Worm (Caenorhabditis elegans): ENCODE results near the gene fbxa-76.

fbxa-76 gene

DNA sequence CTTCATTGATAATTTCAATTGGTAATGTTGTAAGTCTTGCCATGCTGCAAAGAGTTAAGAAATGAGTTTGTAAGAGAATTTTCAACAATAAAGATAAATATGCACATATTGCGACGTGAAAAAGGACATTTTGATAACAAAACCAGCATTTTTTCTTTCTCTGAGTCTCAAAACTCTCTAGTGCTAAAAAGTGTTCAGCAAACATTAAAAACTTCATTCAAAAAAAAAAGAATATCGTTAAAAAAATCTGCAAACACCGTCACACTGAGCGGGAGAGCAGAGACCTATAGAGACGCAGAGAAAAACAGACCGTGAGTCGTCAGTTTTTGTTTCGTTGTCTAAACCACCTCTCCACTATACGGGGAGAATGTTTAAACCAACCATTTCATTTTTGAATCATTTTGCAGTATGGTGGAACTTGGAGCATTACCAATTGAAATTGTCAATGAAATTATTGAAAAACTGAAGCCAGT, at the start of gene fbxa-76, which contains the start of gene fbxa-77:
Gene fbxa-76 (minus strand): TSS at position 51 of the 473 bp plus-strand sequence.
Gene fbxa-77 (plus strand): TSS at position 365 of the 473 bp plus-strand sequence.
- TF ChIP-seq aha-1 (tag; optimal IDR thresholded peaks at IDR 0.05) (no peak), fos-1 (tag; optimal IDR thresholded peaks at IDR 0.05) (no peak), lir-3 (tag; optimal IDR thresholded peaks at IDR 0.05; ENCODE audit: poor library complexity) (no peak), pag-3 (tag; optimal IDR thresholded peaks at IDR 0.05; ENCODE audit: borderline replicate concordance, insufficient read depth) (no peak), C04F5.9 (tag; optimal IDR thresholded peaks at IDR 0.05) (no peak), elt-2 (tag; optimal IDR thresholded peaks at IDR 0.05) (peak; percentile 5), lin-35 (GFP tag; optimal IDR thresholded peaks at IDR 0.05) (peak; percentile 41 to 65), ceh-90 (tag; optimal IDR thresholded peaks at IDR 0.05) (no peak), C16A3.4 (tag; optimal IDR thresholded peaks at IDR 0.05) (peak; percentile 17), nhr-20 (tag; optimal IDR thresholded peaks at IDR 0.05) (peak; percentile 6), irx-1 (tag; optimal IDR thresholded peaks at IDR 0.05) (no peak), nhr-11 (tag; optimal IDR thresholded peaks at IDR 0.05) (no peak), hlh-17 (GFP tag; optimal IDR thresholded peaks at IDR 0.05; ENCODE audit: borderline replicate concordance) (no peak), lin-39 (tag; optimal IDR thresholded peaks at IDR 0.05) (no peak), nhr-237 (tag; optimal IDR thresholded peaks at IDR 0.05) (no peak), skn-1 (tag; optimal IDR thresholded peaks at IDR 0.05) (peak; percentile 43), zag-1 (tag; optimal IDR thresholded peaks at IDR 0.05) (no peak), fkh-4 (tag; optimal IDR thresholded peaks at IDR 0.05; ENCODE audit: borderline replicate concordance) (no peak), mef-2 (tag; optimal IDR thresholded peaks at IDR 0.05) (no peak), vab-15 (tag; optimal IDR thresholded peaks at IDR 0.05) (no peak), lsy-2 (tag; optimal IDR thresholded peaks at IDR 0.05) (peak in 1 of 2 experiments; percentile 64), unc-86 (tag; optimal IDR thresholded peaks at IDR 0.05) (no peak), nhr-47 (tag; optimal IDR thresholded peaks at IDR 0.05) (no peak), ceh-82 (tag; optimal IDR thresholded peaks at IDR 0.05) (no peak), tbx-2 (tag; optimal IDR thresholded peaks at IDR 0.05) (no peak), nhr-19 (GFP tag; conservative IDR thresholded peaks at IDR 0.05) (no peak), jun-1 (tag; optimal IDR thresholded peaks at IDR 0.05) (no peak), nhr-76 (tag; optimal IDR thresholded peaks at IDR 0.05) (no peak), nhr-84 (tag; optimal IDR thresholded peaks at IDR 0.05) (no peak), lin-14 (GFP tag; optimal IDR thresholded peaks at IDR 0.05) (peak; percentile 33), lin-13 (GFP tag; optimal IDR thresholded peaks at IDR 0.05) (no peak), fkh-10 (GFP tag; optimal IDR thresholded peaks at IDR 0.05) (no peak), nhr-12 (tag; optimal IDR thresholded peaks at IDR 0.05) (no peak), elt-3 (tag; optimal IDR thresholded peaks at IDR 0.05) (no peak), fkh-8 (tag; optimal IDR thresholded peaks at IDR 0.05) (no peak), Y116A8C.19 (tag; optimal IDR thresholded peaks at IDR 0.05; ENCODE audit: borderline replicate concordance) (no peak), ceh-88 (GFP tag; IDR thresholded peaks at IDR 0.05) (no peak), ama-1 (optimal IDR thresholded peaks at IDR 0.05) (no peak), nhr-71 (tag; optimal IDR thresholded peaks at IDR 0.05) (peak; percentile 20), ceh-63 (GFP tag; optimal IDR thresholded peaks at IDR 0.05) (no peak), pqm-1 (tag; optimal IDR thresholded peaks at IDR 0.05) (no peak), aly-2 (tag; optimal IDR thresholded peaks at IDR 0.05) (no peak), ces-1 (GFP tag; optimal IDR thresholded peaks at IDR 0.05) (no peak), mep-1 (tag; optimal IDR thresholded peaks at IDR 0.05) (peak; percentile 13), isw-1 (GFP tag; IDR thresholded peaks at IDR 0.05) (no peak), sptf-1 (tag; optimal IDR thresholded peaks at IDR 0.05) (no peak), sup-37 (GFP tag; optimal IDR thresholded peaks at IDR 0.05) (no peak), sox-4 (tag; optimal IDR thresholded peaks at IDR 0.05) (no peak), zip-4 (GFP tag; optimal IDR thresholded peaks at IDR 0.05) (no peak), blmp-1 (tag; optimal IDR thresholded peaks at IDR 0.05) (peak; percentile 31), pax-3 (tag; optimal IDR thresholded peaks at IDR 0.05) (no peak), egl-13 (tag; optimal IDR thresholded peaks at IDR 0.05) (no peak), unc-130 (tag; optimal IDR thresholded peaks at IDR 0.05) (no peak), lin-15B (tag; optimal IDR thresholded peaks at IDR 0.05) (no peak)

Measured in whole organism, L1 larva.